Worm (Caenorhabditis elegans): ENCODE measurements around the gene pals-39.

The pals-39 gene

DNA sequence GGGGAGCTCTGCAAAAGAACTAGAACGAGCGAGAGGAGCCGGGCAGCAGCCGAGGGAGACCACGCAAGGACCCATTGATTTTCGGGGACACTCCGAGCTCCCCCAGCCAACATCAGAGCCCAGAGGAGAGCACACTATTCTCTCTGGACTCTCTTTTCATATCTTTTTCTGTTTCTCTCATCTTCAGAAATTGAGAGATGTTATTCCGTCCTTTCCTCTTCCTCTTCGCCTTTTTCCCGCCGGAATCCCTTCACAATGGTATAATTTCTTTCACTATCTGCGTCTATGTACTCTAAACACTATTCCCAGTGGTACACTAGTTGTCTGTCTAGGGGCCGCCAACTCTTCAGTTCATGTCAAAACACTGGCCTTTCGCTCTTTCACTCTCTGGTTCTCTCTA, 21.7 kb upstream of the pals-39 start (continued):
- peak in 1 of 2 experiments; percentile 68 for TF ChIP-seq mdl-1 (tag; optimal IDR thresholded peaks at IDR 0.05)
- peak; percentile 57 for TF ChIP-seq dpl-1 (GFP tag; optimal IDR thresholded peaks at IDR 0.05)
- TF ChIP-seq Y75B8A.6 (GFP tag; IDR thresholded peaks at IDR 0.05): 0 out of 2 replicates have a peak, but pooled peaks have one; percentile 29
- no peak for TF ChIP-seq lir-3 (tag; optimal IDR thresholded peaks at IDR 0.05)
- no peak for TF ChIP-seq spr-3 (GFP tag; optimal IDR thresholded peaks at IDR 0.05)
- peak; percentile 94 for TF ChIP-seq fkh-10 (GFP tag; optimal IDR thresholded peaks at IDR 0.05)
- no peak for TF ChIP-seq gei-8 (GFP tag; optimal IDR thresholded peaks at IDR 0.05)
- no peak for TF ChIP-seq daf-8 (GFP tag; IDR thresholded peaks at IDR 0.05)
- TF ChIP-seq dmd-8 (GFP tag; IDR thresholded peaks at IDR 0.05): 0 out of 2 replicates have a peak, but pooled peaks have one; percentile 36
- peak; percentile 85 for TF ChIP-seq hmg-1.1 (GFP tag; IDR thresholded peaks at IDR 0.05)
- no peak for TF ChIP-seq mdt-29 (GFP tag; IDR thresholded peaks at IDR 0.05)
- TF ChIP-seq Y105C5A.15 (GFP tag; IDR thresholded peaks at IDR 0.05): no peak
- no peak for TF ChIP-seq nhr-102 (tag; optimal IDR thresholded peaks at IDR 0.05)
- peak; percentile 39 for TF ChIP-seq mes-2 (tag; optimal IDR thresholded peaks at IDR 0.05; ENCODE audit: poor library complexity, severe bottlenecking)
- TF ChIP-seq unc-62 (GFP tag; optimal IDR thresholded peaks at IDR 0.05 in 1 of 2): peak in 1 of 2 experiments; percentile 50
- no peak for TF ChIP-seq unc-62 (tag; optimal IDR thresholded peaks at IDR 0.05)
- peak; percentile 76 for TF ChIP-seq mep-1 (tag; optimal IDR thresholded peaks at IDR 0.05)
- no peak for TF ChIP-seq nhr-10 (tag; optimal IDR thresholded peaks at IDR 0.05)
- peak; percentile 72 for TF ChIP-seq ces-1 (GFP tag; optimal IDR thresholded peaks at IDR 0.05)
- TF ChIP-seq nhr-11 (tag; optimal IDR thresholded peaks at IDR 0.05): peak; percentile 80
- TF ChIP-seq snpc-4 (tag; optimal IDR thresholded peaks at IDR 0.05): no peak

ce11 chrV:12462908-12463307, 19.3 kb upstream of the pals-39 start, which contains the start of gene egl-10:
Gene egl-10, minus strand, starts transcription at chrV:12463008.
- TF ChIP-seq ZK546.5 (tag; optimal IDR thresholded peaks at IDR 0.05) (no peak), ztf-11 (tag; optimal IDR thresholded peaks at IDR 0.05) (no peak), hlh-30 (tag; optimal IDR thresholded peaks at IDR 0.05; ENCODE audit: insufficient read depth) (peak; percentile 11), mes-2 (tag; optimal IDR thresholded peaks at IDR 0.05; ENCODE audit: poor library complexity, severe bottlenecking) (peak; percentile 50), rbr-2 (tag; optimal IDR thresholded peaks at IDR 0.05) (no peak), dve-1 (tag; optimal IDR thresholded peaks at IDR 0.05; ENCODE audit: insufficient read depth) (peak; percentile 19), saeg-2 (GFP tag; IDR thresholded peaks at IDR 0.05) (no peak), nhr-6 (tag; optimal IDR thresholded peaks at IDR 0.05) (peak; percentile 11), hmg-1.1 (GFP tag; IDR thresholded peaks at IDR 0.05) (0 out of 2 replicates have a peak, but pooled peaks have one; percentile 21), nhr-10 (tag; optimal IDR thresholded peaks at IDR 0.05) (no peak), nhr-48 (tag; optimal IDR thresholded peaks at IDR 0.05) (no peak)

DNA sequence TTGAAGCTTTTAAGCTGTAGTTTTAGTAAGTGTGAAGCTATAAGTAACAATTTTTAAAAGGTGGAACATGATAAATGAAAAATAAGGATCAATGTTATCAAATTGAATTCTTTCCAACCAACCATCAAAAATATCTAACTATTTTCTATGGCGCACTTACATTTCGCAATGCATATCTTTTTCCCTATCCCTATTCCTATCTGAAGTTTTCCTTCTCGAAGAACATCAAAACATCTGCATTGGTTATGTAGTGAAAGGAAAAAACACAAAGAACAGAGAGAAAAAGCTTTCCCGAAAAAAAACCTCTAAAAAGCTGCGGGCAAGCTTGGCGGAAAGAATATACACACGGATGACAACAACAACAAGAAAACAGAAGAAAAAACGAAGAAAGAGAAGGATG, 16.9 kb upstream of the pals-39 start:
- no peak for TF ChIP-seq Y48G9A.11 (GFP tag; IDR thresholded peaks at IDR 0.05)
- TF ChIP-seq mep-1 (tag; optimal IDR thresholded peaks at IDR 0.05): peak; percentile 25
- no peak for TF ChIP-seq snpc-1.2 (GFP tag; IDR thresholded peaks at IDR 0.05)
- TF ChIP-seq mdl-1 (tag; optimal IDR thresholded peaks at IDR 0.05): peak in 1 of 2 experiments; percentile 32
- peak in 1 of 2 experiments; percentile 36 for TF ChIP-seq lsy-2 (tag; optimal IDR thresholded peaks at IDR 0.05)
- TF ChIP-seq skn-1 (tag; optimal IDR thresholded peaks at IDR 0.05): no peak
- peak; percentile 1 for TF ChIP-seq hlh-11 (tag; optimal IDR thresholded peaks at IDR 0.05)
- no peak for TF ChIP-seq aly-2 (tag; optimal IDR thresholded peaks at IDR 0.05)
- peak; percentile 16 for TF ChIP-seq dve-1 (tag; optimal IDR thresholded peaks at IDR 0.05; ENCODE audit: insufficient read depth)
- TF ChIP-seq daf-16 (GFP tag; optimal IDR thresholded peaks at IDR 0.05): peak in 1 of 2 experiments; percentile 59
- no peak for TF ChIP-seq daf-16 (tag; optimal IDR thresholded peaks at IDR 0.05)
- no peak for TF ChIP-seq Y5F2A.4 (GFP tag; optimal IDR thresholded peaks at IDR 0.05)
- peak; percentile 68 for TF ChIP-seq aha-1 (tag)
- TF ChIP-seq nhr-48 (tag; optimal IDR thresholded peaks at IDR 0.05): no peak

Measured in whole organism, L4 larva.